Fruit fly (Drosophila melanogaster) whole organism, embryonic: ENCODE data around the gene NPF.
A peak's percentile ranks its signal among the peaks of the same experiment; 100 is the strongest.

Source experiments
- Adf1 ChIP-seq: fragments of 200-800 bp; sonication (Bioruptor generic); IDR thresholded peaks from 2 replicates; pipeline ENCODE4 v1.3.6; 2022; ENCODE audit warnings: missing biosample characterization, missing genetic modification characterization
- Bgb ChIP-seq: fragments of 200-800 bp; sonication (Bioruptor generic); IDR thresholded peaks from 2 replicates; pipeline ENCODE4 v1.3.6; 2022; ENCODE audit warnings: missing biosample characterization, missing genetic modification characterization; ENCODE audit not compliant: partially characterized antibody
- CG10267 ChIP-seq: fragments of 200-800 bp; sonication (Bioruptor generic); optimal IDR thresholded peaks from 2 replicates; lab custom pipeline; 2018; ENCODE audit warnings: missing biosample characterization, mild to moderate bottlenecking, missing genetic modification characterization, moderate library complexity
- CG10431 ChIP-seq: fragments of 200-800 bp; sonication (Bioruptor generic); optimal IDR thresholded peaks from 3 replicates; lab custom pipeline; 2018; ENCODE audit warnings: missing biosample characterization, mild to moderate bottlenecking, missing genetic modification characterization
- CG13287 ChIP-seq: fragments of 200-800 bp; sonication (Bioruptor generic); IDR thresholded peaks from 2 replicates; pipeline ENCODE4 v1.3.6; 2022; ENCODE audit warnings: missing biosample characterization, missing genetic modification characterization; ENCODE audit not compliant: partially characterized antibody
- CG14710 ChIP-seq: fragments of 200-800 bp; sonication (Bioruptor generic); optimal IDR thresholded peaks from 3 replicates; lab custom pipeline; 2019; ENCODE audit warnings: missing biosample characterization, mild to moderate bottlenecking, missing genetic modification characterization, moderate library complexity
- CG15601 ChIP-seq: fragments of 200-800 bp; sonication (Bioruptor generic); optimal IDR thresholded peaks from 3 replicates; lab custom pipeline; 2019; ENCODE audit warnings: missing biosample characterization, mild to moderate bottlenecking, missing genetic modification characterization, moderate library complexity
- CG16813 ChIP-seq: fragments of 200-800 bp; sonication (Bioruptor generic); IDR thresholded peaks from 3 replicates; pipeline ENCODE4 v1.3.6; 2022; ENCODE audit warnings: missing biosample characterization, missing genetic modification characterization; ENCODE audit not compliant: partially characterized antibody
- CG17186 ChIP-seq: fragments of 200-800 bp; sonication (Bioruptor generic); optimal IDR thresholded peaks from 3 replicates; lab custom pipeline; 2017; ENCODE audit warnings: missing biosample characterization, missing genetic modification reagents, missing genetic modification characterization
- CG2116 ChIP-seq: fragments of 200-800 bp; sonication (Bioruptor generic); optimal IDR thresholded peaks from 3 replicates; lab custom pipeline; 2018; ENCODE audit warnings: missing biosample characterization, mild to moderate bottlenecking, missing genetic modification characterization
- CG2129 ChIP-seq: fragments of 200-800 bp; sonication (Bioruptor generic); IDR thresholded peaks from 2 replicates; pipeline ENCODE4 v1.3.6; 2022; ENCODE audit warnings: missing biosample characterization, missing genetic modification characterization; ENCODE audit not compliant: partially characterized antibody
- CG30020 ChIP-seq: fragments of 200-800 bp; optimal IDR thresholded peaks from 2 replicates; lab custom pipeline; 2019; ENCODE audit warnings: missing biosample characterization, mild to moderate bottlenecking, missing genetic modification characterization, moderate library complexity
- CG34224 ChIP-seq: fragments of 200-800 bp; sonication (Bioruptor generic); IDR thresholded peaks from 3 replicates; pipeline ENCODE4 v1.3.6; 2022; ENCODE audit warnings: missing biosample characterization, missing genetic modification characterization; ENCODE audit not compliant: partially characterized antibody
- CG34376 ChIP-seq: fragments of 200-800 bp; sonication (Bioruptor generic); optimal IDR thresholded peaks from 2 replicates; lab custom pipeline; 2018; ENCODE audit warnings: missing biosample characterization, mild to moderate bottlenecking, missing genetic modification characterization
- CG3726 ChIP-seq: fragments of 200-800 bp; sonication (Bioruptor generic); IDR thresholded peaks from 3 replicates; pipeline ENCODE4, ENCODE4 v1.3.6; 2022; ENCODE audit warnings: missing biosample characterization, missing genetic modification characterization
- CG4617 ChIP-seq: fragments of 200-800 bp; sonication (Bioruptor generic); optimal IDR thresholded peaks from 3 replicates; lab custom pipeline; 2016; ENCODE audit warnings: missing biosample characterization, missing genetic modification characterization, borderline replicate concordance
- CG6791 ChIP-seq: fragments of 200-800 bp; sonication (Bioruptor generic); IDR thresholded peaks from 3 replicates; pipeline ENCODE4 v1.3.6; 2022; ENCODE audit warnings: missing biosample characterization, missing genetic modification characterization; ENCODE audit not compliant: partially characterized antibody
- CG7963 ChIP-seq: fragments of 200-800 bp; sonication (Bioruptor generic); IDR thresholded peaks from 3 replicates; pipeline ENCODE4 v1.3.6; 2022; ENCODE audit warnings: missing biosample characterization, missing genetic modification characterization; ENCODE audit not compliant: partially characterized antibody
- CG8281 ChIP-seq: fragments of 200-800 bp; sonication (Bioruptor generic); optimal IDR thresholded peaks from 2 replicates; lab custom pipeline; 2018; ENCODE audit warnings: missing biosample characterization, mild to moderate bottlenecking, missing genetic modification characterization, moderate library complexity
- CG8765 ChIP-seq: fragments of 200-800 bp; sonication (Bioruptor generic); IDR thresholded peaks from 2 replicates; pipeline ENCODE4 v1.3.6; 2022; ENCODE audit warnings: missing biosample characterization, missing genetic modification characterization
- CG9727 ChIP-seq: fragments of 200-800 bp; sonication (Bioruptor generic); optimal IDR thresholded peaks from 3 replicates; lab custom pipeline; 2017; ENCODE audit warnings: missing biosample characterization, mild to moderate bottlenecking, missing genetic modification characterization
- CoRest ChIP-seq: fragments of 200-800 bp; sonication (Bioruptor generic); optimal IDR thresholded peaks from 3 replicates; lab custom pipeline; 2018; ENCODE audit warnings: missing biosample characterization, mild to moderate bottlenecking, missing genetic modification characterization, moderate library complexity
- Dll ChIP-seq: fragments of 200-800 bp; sonication (Bioruptor generic); IDR thresholded peaks from 4 replicates; pipeline ENCODE4 v1.3.6; 2022; ENCODE audit warnings: missing biosample characterization, missing genetic modification characterization; ENCODE audit not compliant: partially characterized antibody
- Dref ChIP-seq: fragments of 200-800 bp; sonication (Bioruptor generic); IDR thresholded peaks from 2 replicates; pipeline ENCODE4 v1.3.6; 2022; ENCODE audit warnings: missing biosample characterization, missing genetic modification characterization
- E2f2 ChIP-seq: fragments of 200-800 bp; sonication (Bioruptor generic); IDR thresholded peaks from 2 replicates; pipeline ENCODE4 v1.3.6; 2022; ENCODE audit warnings: missing biosample characterization, missing genetic modification characterization
- HLH4C ChIP-seq: fragments of 200-800 bp; sonication (Bioruptor generic); IDR thresholded peaks from 3 replicates; pipeline ENCODE4 v1.3.6; 2022; ENCODE audit warnings: missing biosample characterization, missing genetic modification characterization; ENCODE audit not compliant: partially characterized antibody
- Max ChIP-seq: fragments of 200-800 bp; sonication (Bioruptor generic); optimal IDR thresholded peaks from 2 replicates; lab custom pipeline; 2016; ENCODE audit warnings: missing biosample characterization, mild to moderate bottlenecking, missing genetic modification characterization
- Myb ChIP-seq: fragments of 200-800 bp; sonication (Bioruptor generic); optimal IDR thresholded peaks from 2 replicates; lab custom pipeline; 2016; ENCODE audit warnings: missing biosample characterization, missing genetic modification characterization
- Neu2 ChIP-seq: fragments of 200-800 bp; sonication (Bioruptor generic); optimal IDR thresholded peaks from 3 replicates; lab custom pipeline; 2016; ENCODE audit warnings: missing biosample characterization, missing genetic modification characterization, borderline replicate concordance
- Opbp ChIP-seq: fragments of 200-800 bp; sonication (Bioruptor generic); IDR thresholded peaks from 3 replicates; pipeline ENCODE4 v1.3.6; 2022; ENCODE audit warnings: missing biosample characterization, missing genetic modification characterization; ENCODE audit not compliant: partially characterized antibody
- Sin3A ChIP-seq: fragments of >200 bp; optimal IDR thresholded peaks from 2 replicates; lab custom pipeline; 2018
- Sry-δ ChIP-seq: fragments of 200-800 bp; sonication (Bioruptor generic); optimal IDR thresholded peaks from 2 replicates; lab custom pipeline; 2016; ENCODE audit warnings: missing biosample characterization, missing genetic modification characterization
- Stat92E ChIP-seq, 3 experiments: fragments of >200 bp in 2 of 3; fragments of 200-800 bp in 1 of 3; sonication (Bioruptor generic) in 1 of 3; optimal IDR thresholded peaks; 2 replicates each; lab custom pipeline; 2017 to 2019; ENCODE audit warnings: missing biosample characterization in 3 of 3, missing genetic modification characterization in 3 of 3, mild to moderate bottlenecking in 1 of 3, moderate library complexity in 1 of 3
- Trl ChIP-seq, 3 experiments: fragments of >200 bp in 2 of 3; fragments of 200-800 bp in 1 of 3; sonication (Bioruptor generic) in 1 of 3; optimal IDR thresholded peaks; 2 replicates in 1 of 3; 3 replicates in 2 of 3; lab custom pipeline; 2016 to 2017; ENCODE audit warnings: missing biosample characterization in 1 of 3, missing genetic modification characterization in 1 of 3
- YL-1 ChIP-seq: fragments of 200-800 bp; sonication (Bioruptor generic); optimal IDR thresholded peaks from 3 replicates; lab custom pipeline; 2017; ENCODE audit warnings: missing biosample characterization, mild to moderate bottlenecking, missing genetic modification characterization
- ara ChIP-seq: fragments of 200-800 bp; sonication (Bioruptor generic); IDR thresholded peaks from 2 replicates; pipeline ENCODE4 v1.3.6; 2022; ENCODE audit warnings: missing biosample characterization, missing genetic modification characterization
- ci ChIP-seq: fragments of 200-800 bp; sonication (Bioruptor generic); IDR thresholded peaks from 3 replicates; pipeline ENCODE4 v1.3.6; 2022; ENCODE audit warnings: missing biosample characterization, missing genetic modification characterization
- fru ChIP-seq: fragments of >200 bp; optimal IDR thresholded peaks from 2 replicates; lab custom pipeline; 2017
- ftz-f1 ChIP-seq: fragments of 200-800 bp; sonication (Bioruptor generic); optimal IDR thresholded peaks from 2 replicates; lab custom pipeline; 2016; ENCODE audit warnings: missing biosample characterization, missing genetic modification characterization
- gfzf ChIP-seq: fragments of 200-800 bp; sonication (Bioruptor generic); optimal IDR thresholded peaks from 2 replicates; lab custom pipeline; 2016; ENCODE audit warnings: missing biosample characterization, mild to moderate bottlenecking, missing genetic modification characterization, moderate library complexity
- hb ChIP-seq: fragments of 200-800 bp; sonication (Bioruptor generic); IDR thresholded peaks from 3 replicates; pipeline ENCODE4 v1.3.6; 2022; ENCODE audit warnings: missing biosample characterization, missing genetic modification characterization; ENCODE audit not compliant: partially characterized antibody
- mld ChIP-seq: fragments of 200-800 bp; sonication (Bioruptor generic); IDR thresholded peaks from 3 replicates; pipeline ENCODE4 v1.3.6; 2022; ENCODE audit warnings: missing biosample characterization, missing genetic modification characterization; ENCODE audit not compliant: partially characterized antibody
- nerfin-2 ChIP-seq: fragments of 200-800 bp; sonication (Bioruptor generic); IDR thresholded peaks from 2 replicates; pipeline ENCODE4 v1.3.6; 2022; ENCODE audit warnings: missing biosample characterization, missing genetic modification characterization; ENCODE audit not compliant: partially characterized antibody
- sens ChIP-seq: fragments of 200-800 bp; sonication (Bioruptor generic); peaks from one replicate; lab custom pipeline; 2016; ENCODE audit warnings: missing biosample characterization, missing genetic modification characterization
- seq ChIP-seq: fragments of 200-800 bp; sonication (Bioruptor generic); IDR thresholded peaks from 2 replicates; pipeline ENCODE4 v1.3.6; 2022; ENCODE audit warnings: missing biosample characterization, missing genetic modification characterization
- sob ChIP-seq: fragments of 200-800 bp; sonication (Bioruptor generic); IDR thresholded peaks from 2 replicates; pipeline ENCODE4 v1.3.6; 2022; ENCODE audit warnings: missing biosample characterization, missing genetic modification characterization
- trem ChIP-seq: fragments of 200-800 bp; optimal IDR thresholded peaks from 3 replicates; lab custom pipeline; 2019; ENCODE audit warnings: missing biosample characterization, mild to moderate bottlenecking, missing genetic modification characterization, moderate library complexity
- z ChIP-seq: fragments of 200-800 bp; sonication (Bioruptor generic); IDR thresholded peaks from 3 replicates; pipeline ENCODE4 v1.3.6; 2022; ENCODE audit warnings: missing biosample characterization, missing genetic modification characterization

NPF gene

DNA sequence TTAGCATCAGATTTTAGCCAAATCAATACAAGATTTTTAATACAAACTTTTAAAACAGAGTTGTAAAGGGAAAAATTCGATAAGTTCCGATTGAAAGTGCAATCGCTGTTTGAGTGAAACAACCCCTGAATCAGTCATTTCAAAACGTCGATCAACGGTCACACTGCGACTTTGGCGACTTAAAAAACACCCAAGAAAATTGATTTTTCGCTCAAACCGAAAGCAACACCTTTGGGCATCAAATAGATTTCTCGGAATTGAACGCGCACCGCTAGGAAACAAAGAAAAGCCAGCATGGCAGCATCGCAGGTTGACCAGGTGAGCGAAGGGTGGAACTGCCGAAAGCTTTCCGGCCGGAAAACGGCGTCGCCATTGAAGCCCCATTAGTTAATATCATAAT lies 34.6 kb downstream of the NPF start, which contains the start of gene Arl6IP1 (continued):
- peak; percentile 31 for TF ChIP-seq CG15601 (tag; lab: Kevin White, UChicago)
- TF ChIP-seq Adf1: no peak
- TF ChIP-seq Stat92E (GFP tag; optimal IDR thresholded peaks at IDR 0.05; lab: Kevin White, UChicago): peak in 1 of 3 experiments; percentile 39
- TF ChIP-seq Trl (optimal IDR thresholded peaks at IDR 0.05; lab: Kevin White, UChicago): no peak
- TF ChIP-seq Trl (GFP tag; optimal IDR thresholded peaks at IDR 0.05; lab: Kevin White, UChicago): no peak
- TF ChIP-seq CG30020 (tag; lab: Kevin White, UChicago): peak; percentile 30
- TF ChIP-seq fru: no peak
- TF ChIP-seq Sin3A (lab: Kevin White, UChicago): peak; percentile 36
- peak; percentile 80 for TF ChIP-seq z (GFP tag; lab: Robert Waterston, UW)
- peak; percentile 99 for TF ChIP-seq CG2116
- peak; percentile 48 for TF ChIP-seq CG14710 (tag; lab: Kevin White, UChicago)
- peak; percentile 50; the same call in 1 of the 4 replicates for TF ChIP-seq Dll (GFP tag; lab: Robert Waterston, UW)
- TF ChIP-seq Opbp: peak; percentile 62; the same call in 2 of the 3 replicates
- TF ChIP-seq sens: peak; percentile 35
- peak; percentile 32 for TF ChIP-seq CG10267 (tag; lab: Kevin White, UChicago)
- peak; percentile 19; the same call in 1 of the 3 replicates for TF ChIP-seq CG16813 (GFP tag; lab: Robert Waterston, UW)
- TF ChIP-seq CG3726 (GFP tag; lab: Robert Waterston, UW): no peak
- 0 out of 2 replicates have a peak, but pooled peaks have one; percentile 26 for TF ChIP-seq sob
- TF ChIP-seq CG34224 (GFP tag; lab: Robert Waterston, UW): peak; percentile 66; the same call in 2 of the 3 replicates
- TF ChIP-seq Sry-δ (GFP tag; lab: Kevin White, UChicago): peak; percentile 62
- TF ChIP-seq ftz-f1 (GFP tag; lab: Kevin White, UChicago): no peak
- 0 out of 3 replicates have a peak, but pooled peaks have one; percentile 19 for TF ChIP-seq ci (GFP tag; lab: Robert Waterston, UW)
- TF ChIP-seq mld (GFP tag; lab: Robert Waterston, UW): no peak
- peak; percentile 88 for TF ChIP-seq Dref (GFP tag; lab: Robert Waterston, UW)
- TF ChIP-seq CoRest (tag; lab: Kevin White, UChicago): peak; percentile 40
- no peak for TF ChIP-seq ara (GFP tag; lab: Robert Waterston, UW)
- peak; percentile 30; the same call in 1 of the 2 replicates for TF ChIP-seq seq
- TF ChIP-seq Max: no peak
- peak; percentile 56 for TF ChIP-seq YL-1
- TF ChIP-seq CG10431 (GFP tag; lab: Kevin White, UChicago): no peak
- 0 out of 3 replicates have a peak, but pooled peaks have one; percentile 39 for TF ChIP-seq CG7963 (GFP tag; lab: Robert Waterston, UW)
- TF ChIP-seq Myb (GFP tag; lab: Kevin White, UChicago): peak; percentile 72
- TF ChIP-seq Neu2 (GFP tag; lab: Kevin White, UChicago): no peak
- no peak for TF ChIP-seq CG8281 (tag; lab: Kevin White, UChicago)
- TF ChIP-seq CG17186 (GFP tag; lab: Kevin White, UChicago): peak; percentile 4
- TF ChIP-seq CG2129 (GFP tag; lab: Robert Waterston, UW): 0 out of 2 replicates have a peak, but pooled peaks have one; percentile 16
- TF ChIP-seq E2f2 (GFP tag; lab: Robert Waterston, UW): peak; percentile 90
- no peak for TF ChIP-seq CG8765
- peak; percentile 73 for TF ChIP-seq CG6791 (GFP tag; lab: Robert Waterston, UW)
- TF ChIP-seq gfzf (GFP tag; lab: Kevin White, UChicago): peak; percentile 86
- no peak for TF ChIP-seq CG9727 (GFP tag; lab: Kevin White, UChicago)
- TF ChIP-seq trem (tag; lab: Kevin White, UChicago): peak; percentile 59
- TF ChIP-seq hb (GFP tag; lab: Robert Waterston, UW): no peak; the same call in 2 of the 3 replicates
- peak; percentile 57 for TF ChIP-seq HLH4C
- peak; percentile 73 for TF ChIP-seq CG13287 (GFP tag; lab: Robert Waterston, UW)
- peak; percentile 67 for TF ChIP-seq CG4617 (GFP tag; lab: Kevin White, UChicago)
- TF ChIP-seq CG34376 (GFP tag; lab: Kevin White, UChicago): peak; percentile 8
- peak; percentile 61 for TF ChIP-seq Bgb (GFP tag; lab: Robert Waterston, UW)
- TF ChIP-seq nerfin-2: peak; percentile 47; the same call in 1 of the 2 replicates
